Fruit fly (Drosophila melanogaster): ENCODE results near the gene dlt.

DNA sequence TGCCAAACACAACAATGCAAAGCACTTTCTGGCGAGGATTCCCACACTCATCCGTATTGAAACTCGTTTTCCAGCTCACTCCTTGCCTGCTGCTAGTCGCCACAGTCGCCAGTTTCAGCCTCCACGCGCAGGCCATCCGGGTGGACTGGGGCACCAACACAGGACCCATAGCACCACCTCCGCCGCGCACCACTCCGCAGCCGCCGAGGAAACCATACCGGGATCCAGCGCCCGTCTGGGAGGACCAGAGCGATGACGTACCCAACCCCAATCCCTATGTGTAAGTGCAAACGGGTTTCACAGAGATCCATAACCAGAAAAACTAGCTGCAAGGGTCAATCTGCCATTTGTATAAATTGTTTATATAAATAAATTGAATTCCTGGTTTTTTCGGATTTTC, 26.0 kb upstream of the dlt start:
- no peak for TF ChIP-seq CG32121 (GFP tag; IDR thresholded peaks at IDR 0.05)
- no peak for TF ChIP-seq Snoo (tag; optimal IDR thresholded peaks at IDR 0.05)
- TF ChIP-seq CG9948 (tag; optimal IDR thresholded peaks at IDR 0.05), result no peak
- no peak for TF ChIP-seq Ets98B (GFP tag; IDR thresholded peaks at IDR 0.05)

All from whole organism, pupa.